Worm (Caenorhabditis elegans) whole organism, young adult: Measurements from ENCODE around the gene R08A2.2.
A peak's percentile ranks its signal among the peaks of the same experiment; 100 is the strongest.

ENCODE experiments used
- B0019.2 ChIP-seq: fragments of 200-800 bp; sonication (Bioruptor generic); conservative IDR thresholded peaks from 2 replicates; pipeline ENCODE4 v1.3.6; 2022; ENCODE audit warnings: missing genetic modification reagents, missing genetic modification characterization, missing compliant biosample characterization
- B0035.1 ChIP-seq: sonication (generic microtip); optimal IDR thresholded peaks from 2 replicates; lab custom pipeline; 2016; ENCODE audit warnings: missing genetic modification characterization, mild to moderate bottlenecking, missing compliant biosample characterization, missing genotype, missing genetic modification reagents
- F57C9.4 ChIP-seq: sonication (generic microtip); optimal IDR thresholded peaks from 2 replicates; lab custom pipeline; 2017; ENCODE audit warnings: mild to moderate bottlenecking, missing genetic modification characterization, missing compliant biosample characterization
- K12H6.12 ChIP-seq: fragments of 200-800 bp; sonication (Bioruptor generic); optimal IDR thresholded peaks from 2 replicates; lab custom pipeline; 2018; ENCODE audit warnings: mild to moderate bottlenecking, missing genetic modification characterization, missing compliant biosample characterization
- T07F8.4 ChIP-seq: sonication (generic microtip); optimal IDR thresholded peaks from 2 replicates; lab custom pipeline; 2016; ENCODE audit warnings: mild to moderate bottlenecking, missing genetic modification characterization, moderate library complexity, missing compliant biosample characterization
- Y56A3A.18 ChIP-seq: fragments of 200-800 bp; sonication (Bioruptor generic); IDR thresholded peaks from 2 replicates; pipeline ENCODE4 v1.3.6; 2022; ENCODE audit warnings: missing genetic modification reagents, missing genetic modification characterization, missing compliant biosample characterization
- Y95B8A.8 ChIP-seq: fragments of 200-800 bp; sonication (Bioruptor generic); IDR thresholded peaks from 2 replicates; pipeline ENCODE4 v1.3.6; 2022; ENCODE audit warnings: missing genetic modification reagents, missing genetic modification characterization, missing compliant biosample characterization
- ama-1 ChIP-seq, 3 experiments: fragments of 150-350 bp in 1 of 3; sonication (generic microtip) in 2 of 3; optimal IDR thresholded peaks; 2 replicates each; lab custom pipeline; 2014 to 2018; ENCODE audit warnings: missing biosample characterization in 2 of 3, missing genetic modification characterization in 2 of 3, missing genetic modification reagents in 2 of 3
- attf-3 ChIP-seq: fragments of 200-800 bp; sonication (Bioruptor generic); conservative IDR thresholded peaks from 2 replicates; pipeline ENCODE4 v1.3.6; 2022; ENCODE audit warnings: missing genetic modification reagents, missing genetic modification characterization, missing compliant biosample characterization
- bed-1 ChIP-seq: fragments of 200-800 bp; sonication (Bioruptor generic); IDR thresholded peaks from 2 replicates; pipeline ENCODE4 v1.3.6; 2022; ENCODE audit warnings: missing genetic modification reagents, missing genetic modification characterization, missing compliant biosample characterization
- cebp-1 ChIP-seq, 2 experiments: fragments of 200-800 bp in 1 of 2; sonication (Bioruptor generic) in 1 of 2; sonication (generic microtip) in 1 of 2; IDR thresholded peaks in 1 of 2; optimal IDR thresholded peaks in 1 of 2; 2 replicates each; pipeline versions ENCODE4 v1.3.6 to Lab custom; 2017 to 2022; ENCODE audit warnings: missing compliant biosample characterization in 2 of 2, missing genetic modification characterization in 2 of 2, mild to moderate bottlenecking in 1 of 2, missing genetic modification reagents in 1 of 2, moderate library complexity in 1 of 2
- ceh-27 ChIP-seq: fragments of 200-800 bp; sonication (Bioruptor generic); optimal IDR thresholded peaks from 2 replicates; lab custom pipeline; 2018; ENCODE audit warnings: mild to moderate bottlenecking, missing genetic modification characterization, moderate library complexity, missing compliant biosample characterization
- ceh-79 ChIP-seq: sonication (generic microtip); optimal IDR thresholded peaks from 2 replicates; lab custom pipeline; 2017; ENCODE audit warnings: mild to moderate bottlenecking, missing genetic modification characterization, missing compliant biosample characterization
- dox-1 ChIP-seq: fragments of 200-800 bp; sonication (Bioruptor generic); IDR thresholded peaks from 2 replicates; pipeline ENCODE4 v1.3.6; 2022; ENCODE audit warnings: missing genetic modification reagents, missing genetic modification characterization, missing compliant biosample characterization
- efl-1 ChIP-seq: fragments of 150-350 bp; optimal IDR thresholded peaks from 2 replicates; lab custom pipeline; 2014; ENCODE audit warnings: missing biosample characterization, missing genetic modification reagents, missing genetic modification characterization
- ekl-4 ChIP-seq: fragments of 200-800 bp; sonication (Bioruptor generic); IDR thresholded peaks from 2 replicates; pipeline ENCODE4 v1.3.6; 2022; ENCODE audit warnings: missing genetic modification reagents, missing genetic modification characterization, missing compliant biosample characterization
- fkh-3 ChIP-seq: sonication (generic microtip); optimal IDR thresholded peaks from 2 replicates; lab custom pipeline; 2016; ENCODE audit warnings: mild to moderate bottlenecking, missing genetic modification characterization, missing compliant biosample characterization
- hsf-1 ChIP-seq: fragments of 200-800 bp; sonication (Bioruptor generic); IDR thresholded peaks from 2 replicates; pipeline ENCODE4 v1.3.6; 2022; ENCODE audit warnings: missing genetic modification reagents, missing genetic modification characterization, missing compliant biosample characterization
- lag-1 ChIP-seq: fragments of 200-800 bp; sonication (Bioruptor generic); IDR thresholded peaks from 2 replicates; pipeline ENCODE4 v1.3.6; 2022; ENCODE audit warnings: missing genetic modification reagents, missing genetic modification characterization, missing compliant biosample characterization
- lir-1 ChIP-seq: fragments of 200-800 bp; sonication (Bioruptor generic); conservative IDR thresholded peaks from 2 replicates; pipeline ENCODE4 v1.3.6; 2022; ENCODE audit warnings: missing genetic modification reagents, missing genetic modification characterization, missing compliant biosample characterization
- lsy-27 ChIP-seq: sonication (generic microtip); optimal IDR thresholded peaks from 2 replicates; lab custom pipeline; 2017; ENCODE audit warnings: missing genetic modification characterization, mild to moderate bottlenecking, missing compliant biosample characterization, antibody characterized with exemption, missing genotype, borderline replicate concordance; ENCODE audit not compliant: insufficient read depth
- madf-3 ChIP-seq: fragments of 200-800 bp; sonication (Bioruptor generic); IDR thresholded peaks from 2 replicates; pipeline ENCODE4 v1.3.6; 2022; ENCODE audit warnings: missing genetic modification reagents, missing genetic modification characterization, missing compliant biosample characterization
- madf-6 ChIP-seq: fragments of 200-800 bp; sonication (Bioruptor generic); IDR thresholded peaks from 2 replicates; pipeline ENCODE4 v1.3.6; 2022; ENCODE audit warnings: missing genetic modification reagents, missing genetic modification characterization, missing compliant biosample characterization
- madf-8 ChIP-seq: fragments of 200-800 bp; sonication (Bioruptor generic); conservative IDR thresholded peaks from 2 replicates; pipeline ENCODE4 v1.3.6; 2022; ENCODE audit warnings: missing genetic modification reagents, missing genetic modification characterization, missing compliant biosample characterization
- nfyb-1 ChIP-seq: fragments of 200-800 bp; sonication (Bioruptor generic); IDR thresholded peaks from 2 replicates; pipeline ENCODE4 v1.3.6; 2022; ENCODE audit warnings: missing genetic modification reagents, missing genetic modification characterization, missing compliant biosample characterization
- nhr-179 ChIP-seq: sonication (generic microtip); optimal IDR thresholded peaks from 2 replicates; lab custom pipeline; 2016; ENCODE audit warnings: mild to moderate bottlenecking, missing genetic modification characterization, missing compliant biosample characterization
- nhr-80 ChIP-seq: sonication (generic microtip); optimal IDR thresholded peaks from 2 replicates; lab custom pipeline; 2016; ENCODE audit warnings: missing genetic modification characterization, missing compliant biosample characterization
- pbrm-1 ChIP-seq: fragments of 200-800 bp; sonication (Bioruptor generic); IDR thresholded peaks from 2 replicates; pipeline ENCODE4 v1.3.6; 2022; ENCODE audit warnings: missing genetic modification reagents, missing genetic modification characterization, missing compliant biosample characterization
- rec-8 ChIP-seq, 2 experiments: sonication (generic microtip); optimal IDR thresholded peaks; 2 replicates each; lab custom pipeline; 2016; ENCODE audit warnings: mild to moderate bottlenecking in 2 of 2, missing genetic modification characterization in 2 of 2, missing genetic modification reagents in 2 of 2, missing genotype in 2 of 2, missing biosample characterization in 1 of 2, missing compliant biosample characterization in 1 of 2, moderate library complexity in 1 of 2
- sea-2 ChIP-seq: fragments of 200-800 bp; sonication (Bioruptor generic); IDR thresholded peaks from 2 replicates; pipeline ENCODE4 v1.3.6; 2022; ENCODE audit warnings: missing genetic modification characterization, missing compliant biosample characterization
- snpc-4 ChIP-seq, 5 experiments: fragments of 150-350 bp in 1 of 5; sonication (generic microtip) in 4 of 5; optimal IDR thresholded peaks; 2 replicates each; lab custom pipeline; 2014 to 2018; ENCODE audit warnings: missing genetic modification characterization in 5 of 5, missing biosample characterization in 3 of 5, antibody characterized with exemption in 2 of 5, mild to moderate bottlenecking in 2 of 5, missing compliant biosample characterization in 2 of 5, missing genotype in 2 of 5, moderate library complexity in 2 of 5, missing genetic modification reagents in 1 of 5
- tbp1 ChIP-seq: fragments of 200-800 bp; sonication (Bioruptor generic); optimal IDR thresholded peaks from 2 replicates; lab custom pipeline; 2018; ENCODE audit warnings: mild to moderate bottlenecking, missing genetic modification characterization, missing compliant biosample characterization
- xnd-1 ChIP-seq: sonication (generic microtip); optimal IDR thresholded peaks from 2 replicates; lab custom pipeline; 2016; ENCODE audit warnings: missing genotype, missing genetic modification reagents, missing genetic modification characterization, missing compliant biosample characterization
- zim-3 ChIP-seq: sonication (generic microtip); optimal IDR thresholded peaks from 2 replicates; lab custom pipeline; 2017; ENCODE audit warnings: mild to moderate bottlenecking, missing genetic modification characterization, moderate library complexity, missing compliant biosample characterization
- ztf-3 ChIP-seq: fragments of 200-800 bp; sonication (Bioruptor generic); optimal IDR thresholded peaks from 2 replicates; lab custom pipeline; 2018; ENCODE audit warnings: mild to moderate bottlenecking, missing genetic modification characterization, missing compliant biosample characterization

Gene R08A2.2

ce11 chrV:14684359-14685312 is 30.9 kb downstream of the R08A2.2 start, which contains the start of gene hsp-90:
Gene hsp-90, plus strand, starts transcription at chrV:14684918.
- no peak for TF ChIP-seq sea-2
- no peak for TF ChIP-seq Y56A3A.18 (GFP tag; lab: Robert Waterston, UW)
- no peak for TF ChIP-seq rec-8 (tag; optimal IDR thresholded peaks at IDR 0.05; lab: Kevin White, UChicago)
- no peak for TF ChIP-seq snpc-4 (GFP tag; optimal IDR thresholded peaks at IDR 0.05; lab: Kevin White, UChicago)
- no peak for TF ChIP-seq snpc-4 (tag; optimal IDR thresholded peaks at IDR 0.05; lab: Kevin White, UChicago)
- peak; percentile 26 for TF ChIP-seq efl-1
- peak; percentile 45 for TF ChIP-seq ama-1 (optimal IDR thresholded peaks at IDR 0.05; lab: Kevin White, UChicago)
- no peak for TF ChIP-seq ama-1 (GFP tag; optimal IDR thresholded peaks at IDR 0.05; lab: Kevin White, UChicago)
- TF ChIP-seq nhr-179 (tag; lab: Kevin White, UChicago) = no peak
- TF ChIP-seq lsy-27 (tag; lab: Kevin White, UChicago) = no peak
- TF ChIP-seq ceh-79 (tag; lab: Kevin White, UChicago) = no peak
- TF ChIP-seq cebp-1 (GFP tag; IDR thresholded peaks at IDR 0.05; lab: Robert Waterston, UW) = no peak
- peak; percentile 79 for TF ChIP-seq cebp-1 (tag; optimal IDR thresholded peaks at IDR 0.05; lab: Kevin White, UChicago)
- TF ChIP-seq xnd-1 = peak; percentile 23
- TF ChIP-seq tbp1 (GFP tag; lab: Kevin White, UChicago) = no peak
- TF ChIP-seq ceh-27 (GFP tag; lab: Kevin White, UChicago) = no peak
- TF ChIP-seq ztf-3 = no peak
- TF ChIP-seq ekl-4 = no peak
- TF ChIP-seq dox-1 = no peak
- TF ChIP-seq K12H6.12 (tag; lab: Kevin White, UChicago) = no peak
- TF ChIP-seq F57C9.4 (tag; lab: Kevin White, UChicago) = no peak
- peak; percentile 56; the same call in 1 of the 2 replicates for TF ChIP-seq madf-8 (GFP tag; lab: Robert Waterston, UW)
- TF ChIP-seq B0019.2 (GFP tag; lab: Robert Waterston, UW) = no peak
- no peak for TF ChIP-seq B0035.1
- TF ChIP-seq hsf-1 (GFP tag; lab: Robert Waterston, UW) = peak; percentile 54; the same call in 1 of the 2 replicates
- TF ChIP-seq madf-6 (GFP tag; lab: Robert Waterston, UW) = peak; percentile 73
- TF ChIP-seq lir-1 = no peak
- no peak for TF ChIP-seq bed-1 (GFP tag; lab: Robert Waterston, UW)

ce11 chrV:14683926-14684325 is 31.6 kb downstream of the R08A2.2 start:
- TF ChIP-seq lag-1 (GFP tag; lab: Robert Waterston, UW) = no peak
- TF ChIP-seq Y56A3A.18 (GFP tag; lab: Robert Waterston, UW) = no peak
- TF ChIP-seq fkh-3 = no peak
- TF ChIP-seq pbrm-1 (GFP tag; lab: Robert Waterston, UW) = no peak
- TF ChIP-seq madf-3 (GFP tag; lab: Robert Waterston, UW) = no peak
- no peak for TF ChIP-seq nhr-80
- no peak for TF ChIP-seq zim-3
- no peak for TF ChIP-seq attf-3 (GFP tag; lab: Robert Waterston, UW)
- TF ChIP-seq Y95B8A.8 (GFP tag; lab: Robert Waterston, UW) = no peak
- TF ChIP-seq, all 124 proteins: peak for 0

ce11 chrV:14683291-14683690 is 32.2 kb downstream of the R08A2.2 start:
- TF ChIP-seq hsf-1 (GFP tag; lab: Robert Waterston, UW) (0 out of 2 replicates have a peak, but pooled peaks have one; percentile 23), nfyb-1 (GFP tag; lab: Robert Waterston, UW) (0 out of 2 replicates have a peak, but pooled peaks have one; percentile 40), dox-1 (0 out of 2 replicates have a peak, but pooled peaks have one; percentile 4), T07F8.4 (tag; lab: Kevin White, UChicago) (no peak)
- TF ChIP-seq, all 124 proteins: peak for 3
